Worm (Caenorhabditis elegans) whole organism, midembryonic: ENCODE measurements around the gene C49C3.7.

Experiments
- T22C8.4 ChIP-seq: fragments of 200-800 bp; sonication (Bioruptor generic); IDR thresholded peaks from 2 replicates; pipeline ENCODE4 v1.3.6; 2022; ENCODE audit warnings: missing genetic modification characterization, missing compliant biosample characterization
- cog-1 ChIP-seq: sonication (generic microtip); optimal IDR thresholded peaks from 2 replicates; lab custom pipeline; 2016; ENCODE audit warnings: missing genetic modification characterization, missing compliant biosample characterization
- flt-1 ChIP-seq: fragments of 200-800 bp; sonication (Bioruptor generic); IDR thresholded peaks from 2 replicates; pipeline ENCODE4 v1.3.6; 2022; ENCODE audit warnings: missing genetic modification characterization, missing compliant biosample characterization
- klf-2 ChIP-seq: fragments of 200-800 bp; sonication (Bioruptor generic); conservative IDR thresholded peaks from 2 replicates; pipeline ENCODE4 v1.3.6; 2022; ENCODE audit warnings: missing genetic modification reagents, missing genetic modification characterization, missing compliant biosample characterization
- med-1 ChIP-seq: sonication (generic microtip); optimal IDR thresholded peaks from 2 replicates; lab custom pipeline; 2017; ENCODE audit warnings: missing genetic modification characterization, mild to moderate bottlenecking, missing compliant biosample characterization, antibody characterized with exemption, missing genetic modification reagents; ENCODE audit not compliant: insufficient read depth
- ref-1 ChIP-seq: fragments of 200-800 bp; sonication (Bioruptor generic); conservative IDR thresholded peaks from 2 replicates; pipeline ENCODE4 v1.3.6; 2022; ENCODE audit warnings: missing genetic modification reagents, missing genetic modification characterization, missing compliant biosample characterization
- tab-1 ChIP-seq: fragments of 200-800 bp; sonication (Bioruptor generic); IDR thresholded peaks from 2 replicates; pipeline ENCODE4 v1.3.6; 2022; ENCODE audit warnings: missing genetic modification characterization, missing compliant biosample characterization
- ztf-23 ChIP-seq: fragments of 200-800 bp; sonication (Bioruptor generic); IDR thresholded peaks from 2 replicates; pipeline ENCODE4 v1.3.6; 2022; ENCODE audit warnings: missing genetic modification reagents, missing genetic modification characterization, missing compliant biosample characterization
- ztf-29 ChIP-seq: fragments of 200-800 bp; sonication (Bioruptor generic); IDR thresholded peaks from 2 replicates; pipeline ENCODE4 v1.3.6; 2022; ENCODE audit warnings: missing genetic modification reagents, missing genetic modification characterization, missing compliant biosample characterization

C49C3.7 gene

DNA sequence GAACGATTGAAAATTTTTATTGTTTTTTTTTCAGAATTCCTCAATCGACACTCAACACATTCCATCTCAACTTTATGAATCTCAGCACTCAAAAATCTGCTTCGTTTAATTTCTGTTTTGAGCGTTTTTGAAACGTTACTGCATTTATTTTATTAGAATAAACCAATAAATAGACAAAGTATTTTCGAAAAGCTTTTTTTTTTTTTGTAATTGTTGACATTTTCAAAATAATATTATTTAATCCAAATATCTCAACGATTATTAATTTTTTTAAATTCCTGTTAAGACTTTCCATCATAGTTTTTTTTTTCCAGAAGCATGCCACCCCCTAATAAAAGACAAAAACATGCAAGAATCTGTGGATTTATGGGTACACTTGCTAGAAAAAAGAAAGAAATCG, at the start of gene C49C3.7:
Gene C49C3.7, plus strand, starts transcription at position 301 of the 400 bp plus-strand sequence.
- no peak for TF ChIP-seq flt-1 (GFP tag; lab: Robert Waterston, UW)

DNA sequence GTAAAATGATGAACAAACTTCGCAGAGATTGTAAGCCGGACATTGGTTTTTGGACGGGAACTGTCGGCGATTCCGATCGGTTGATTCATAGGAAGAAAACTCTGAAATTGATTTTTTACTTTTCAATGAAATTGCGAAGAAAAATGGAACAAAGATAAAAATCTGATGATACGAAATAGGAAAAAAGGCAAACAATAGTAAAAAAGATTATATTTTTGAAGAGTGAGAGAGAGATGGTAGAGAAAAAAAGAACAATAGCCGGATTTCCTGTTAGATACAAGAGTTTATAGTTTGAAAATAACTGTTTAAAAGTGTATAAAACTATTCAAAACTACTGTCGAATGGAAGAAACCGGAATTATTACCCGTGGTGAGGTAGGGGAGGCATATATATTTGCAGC, 48.3 kb upstream of the C49C3.7 start, which contains the start of gene nra-1:
Gene nra-1, minus strand, starts transcription at position 101 of the 400 bp plus-strand sequence.
- TF ChIP-seq ztf-29 (GFP tag; lab: Robert Waterston, UW), result no peak
- no peak for TF ChIP-seq ref-1 (GFP tag; lab: Robert Waterston, UW)
- TF ChIP-seq klf-2, result no peak
- no peak for TF ChIP-seq flt-1 (GFP tag; lab: Robert Waterston, UW)
- no peak for TF ChIP-seq T22C8.4 (GFP tag; lab: Robert Waterston, UW)
- no peak for TF ChIP-seq tab-1 (GFP tag; lab: Robert Waterston, UW)
- no peak for TF ChIP-seq med-1 (GFP tag; lab: Kevin White, UChicago)
- TF ChIP-seq cog-1, result no peak
- TF ChIP-seq ztf-23, result no peak

DNA sequence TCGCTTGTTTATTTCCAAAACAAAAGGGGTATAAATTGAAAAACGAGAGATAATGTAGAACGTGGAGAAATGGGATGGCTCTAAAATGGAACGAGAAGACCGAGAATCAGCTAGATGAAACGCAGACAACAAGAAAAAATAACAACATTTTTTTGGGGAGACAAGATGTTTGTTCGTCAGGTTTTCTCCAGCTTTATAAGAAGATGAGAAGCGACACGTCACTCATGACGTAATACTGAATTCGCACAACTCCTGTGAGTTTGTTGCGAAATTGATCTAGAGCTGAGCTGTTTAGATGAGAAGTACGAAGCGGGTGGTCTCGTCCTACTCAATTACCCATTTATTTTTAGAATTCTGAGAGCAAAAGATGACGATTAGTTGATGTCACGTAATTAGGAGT, 47.1 kb upstream of the C49C3.7 start:
- TF ChIP-seq T22C8.4 (GFP tag; lab: Robert Waterston, UW) (no peak), ztf-23 (no peak), ref-1 (GFP tag; lab: Robert Waterston, UW) (no peak), cog-1 (no peak), klf-2 (no peak), tab-1 (GFP tag; lab: Robert Waterston, UW) (no peak), med-1 (GFP tag; lab: Kevin White, UChicago) (no peak), flt-1 (GFP tag; lab: Robert Waterston, UW) (no peak), ztf-29 (GFP tag; lab: Robert Waterston, UW) (no peak)

DNA sequence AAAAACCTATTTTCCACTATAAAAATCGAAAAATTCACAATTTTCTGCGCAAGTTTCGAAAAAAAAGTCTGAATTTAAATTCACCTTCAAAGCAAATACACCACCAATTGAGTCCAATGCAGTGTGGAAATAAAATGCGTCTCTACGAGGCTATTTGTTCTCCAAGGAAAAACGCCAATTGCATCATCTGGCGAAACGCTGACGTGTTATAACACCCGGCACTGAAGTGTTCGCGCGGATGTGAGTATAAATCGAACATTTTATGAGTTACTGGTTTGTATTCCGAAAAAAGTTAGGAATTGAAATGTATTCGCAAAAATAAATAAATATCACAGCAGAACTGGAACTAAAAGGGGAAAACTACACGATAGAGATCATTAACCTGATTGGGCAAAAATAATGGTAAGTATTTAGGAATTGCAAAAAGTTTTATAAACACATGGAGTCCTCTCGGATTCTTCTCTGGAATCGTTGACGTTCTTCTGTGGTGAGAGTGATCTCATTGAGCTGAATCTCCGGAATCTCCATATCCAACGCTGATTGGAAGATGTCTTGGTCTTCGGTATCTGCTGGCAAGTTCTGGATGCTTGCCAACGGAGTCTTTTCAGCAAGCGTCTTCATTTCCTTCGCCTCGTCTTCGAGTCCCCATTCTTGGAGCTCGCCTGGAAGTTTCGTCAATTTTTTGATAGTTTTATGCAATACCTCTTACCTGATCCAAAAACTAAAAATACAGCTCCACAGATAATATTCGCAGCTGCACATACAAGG, 44.3 kb upstream of the C49C3.7 start, which contains the start of gene zipt-7.1:
Gene zipt-7.1, minus strand, starts transcription at position 232 of the 768 bp plus-strand sequence.
- no peak for TF ChIP-seq ztf-23
- TF ChIP-seq cog-1, result no peak
- no peak for TF ChIP-seq ztf-29 (GFP tag; lab: Robert Waterston, UW)
- no peak for TF ChIP-seq ref-1 (GFP tag; lab: Robert Waterston, UW)
- TF ChIP-seq med-1 (GFP tag; lab: Kevin White, UChicago), result no peak
- TF ChIP-seq tab-1 (GFP tag; lab: Robert Waterston, UW), result no peak
- no peak for TF ChIP-seq T22C8.4 (GFP tag; lab: Robert Waterston, UW)
- TF ChIP-seq klf-2, result no peak
- TF ChIP-seq flt-1 (GFP tag; lab: Robert Waterston, UW), result no peak

DNA sequence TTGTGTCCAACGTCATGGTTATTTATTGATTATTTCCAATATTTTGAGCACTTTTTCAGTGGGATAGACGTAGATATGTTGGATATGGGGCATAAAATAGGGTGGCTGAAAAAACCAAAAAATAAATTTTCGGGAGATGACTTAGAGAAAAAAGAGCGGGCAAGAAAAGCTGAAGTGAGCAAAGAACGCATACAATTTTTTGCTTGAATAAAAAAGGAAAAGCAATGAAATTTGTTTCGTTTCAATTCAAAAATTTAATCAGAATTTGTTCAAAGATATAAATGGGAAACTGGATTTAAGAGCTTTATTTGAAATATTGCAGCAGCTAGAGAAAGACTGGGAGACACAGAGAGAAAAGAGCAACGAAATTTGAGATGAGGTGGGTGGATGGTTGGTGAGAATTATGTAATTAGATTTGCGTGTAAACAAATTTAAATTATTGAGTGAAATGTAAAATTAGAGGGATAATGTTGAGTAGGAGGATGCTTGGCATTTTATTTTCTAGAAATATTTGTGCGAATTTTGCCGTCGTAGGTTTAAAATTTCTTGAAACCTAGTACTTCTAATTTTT, 40.6 kb upstream of the C49C3.7 start, which contains the start of the genes T28F3.11 and slc-17.4:
Gene T28F3.11, minus strand, starts transcription at position 51 of the 571 bp plus-strand sequence.
Gene slc-17.4, minus strand, starts transcription at position 105 of the 571 bp plus-strand sequence.
- no peak for TF ChIP-seq klf-2
- TF ChIP-seq tab-1 (GFP tag; lab: Robert Waterston, UW), result no peak
- no peak for TF ChIP-seq ztf-23
- no peak for TF ChIP-seq ref-1 (GFP tag; lab: Robert Waterston, UW)
- TF ChIP-seq cog-1, result no peak
- no peak for TF ChIP-seq ztf-29 (GFP tag; lab: Robert Waterston, UW)
- no peak for TF ChIP-seq med-1 (GFP tag; lab: Kevin White, UChicago)
- no peak for TF ChIP-seq T22C8.4 (GFP tag; lab: Robert Waterston, UW)
- no peak for TF ChIP-seq flt-1 (GFP tag; lab: Robert Waterston, UW)

DNA sequence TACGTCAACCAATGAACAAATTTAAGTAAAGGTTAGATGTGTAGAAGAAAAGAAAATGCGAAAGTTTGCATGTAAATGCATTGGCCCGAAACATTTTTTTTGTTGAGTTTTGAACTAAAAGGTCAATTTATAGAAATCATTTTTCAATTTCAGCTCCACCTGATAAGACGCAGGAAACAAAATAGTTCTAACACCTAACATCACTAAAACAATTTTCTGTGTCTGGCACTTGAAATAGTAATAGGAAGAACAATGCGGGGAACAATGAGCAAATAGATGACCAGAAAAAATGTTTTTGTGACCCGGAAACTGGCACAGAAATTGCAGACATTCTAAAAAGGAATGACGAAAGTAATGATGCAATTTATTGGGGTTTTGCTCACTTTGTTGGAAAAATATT, 40.0 kb upstream of the C49C3.7 start:
- no peak for TF ChIP-seq ztf-23

DNA sequence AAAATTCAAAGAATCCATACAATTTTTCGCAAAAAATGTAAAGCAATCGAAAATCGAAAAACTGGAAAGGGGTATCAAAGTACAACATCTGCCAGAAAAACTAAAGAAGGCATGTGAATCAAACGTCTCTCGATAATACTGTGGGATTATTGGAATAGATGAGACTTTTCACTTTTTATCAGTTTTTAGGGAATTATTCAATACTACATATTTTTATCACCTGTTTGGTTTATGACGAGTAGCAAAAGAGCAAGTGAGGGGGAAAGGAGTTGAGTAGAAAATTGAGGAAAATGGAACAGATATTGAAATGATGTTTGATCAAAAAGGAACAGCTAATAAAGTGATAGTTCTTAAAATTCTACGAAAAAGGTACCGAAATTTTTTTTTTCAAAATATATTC, 39.3 kb upstream of the C49C3.7 start:
- TF ChIP-seq ztf-23, result no peak
- no peak for TF ChIP-seq tab-1 (GFP tag; lab: Robert Waterston, UW)
- no peak for TF ChIP-seq ztf-29 (GFP tag; lab: Robert Waterston, UW)

DNA sequence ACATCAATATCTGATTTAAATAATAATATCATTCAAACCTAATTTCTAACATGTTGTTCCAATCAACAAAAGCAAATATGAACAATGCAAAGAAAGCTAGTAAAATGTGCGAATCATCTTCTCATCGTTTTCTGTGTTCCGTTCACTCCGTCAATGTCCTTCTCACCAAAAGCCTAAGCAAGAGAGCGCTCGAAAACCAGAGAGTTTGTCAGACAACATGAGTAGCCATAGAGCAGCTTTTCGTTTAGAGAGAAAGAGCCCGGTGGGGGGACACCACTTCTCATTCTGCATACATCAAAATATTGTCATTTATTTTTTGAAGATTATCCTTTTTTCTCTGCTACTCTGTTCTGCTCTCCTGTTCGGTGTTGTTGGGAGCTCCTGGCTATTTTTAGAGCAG, 38.7 kb upstream of the C49C3.7 start:
- TF ChIP-seq cog-1 (no peak), ztf-23 (no peak), med-1 (GFP tag; lab: Kevin White, UChicago) (no peak), ref-1 (GFP tag; lab: Robert Waterston, UW) (no peak), T22C8.4 (GFP tag; lab: Robert Waterston, UW) (no peak), ztf-29 (GFP tag; lab: Robert Waterston, UW) (no peak), tab-1 (GFP tag; lab: Robert Waterston, UW) (no peak), klf-2 (no peak), flt-1 (GFP tag; lab: Robert Waterston, UW) (no peak)

DNA sequence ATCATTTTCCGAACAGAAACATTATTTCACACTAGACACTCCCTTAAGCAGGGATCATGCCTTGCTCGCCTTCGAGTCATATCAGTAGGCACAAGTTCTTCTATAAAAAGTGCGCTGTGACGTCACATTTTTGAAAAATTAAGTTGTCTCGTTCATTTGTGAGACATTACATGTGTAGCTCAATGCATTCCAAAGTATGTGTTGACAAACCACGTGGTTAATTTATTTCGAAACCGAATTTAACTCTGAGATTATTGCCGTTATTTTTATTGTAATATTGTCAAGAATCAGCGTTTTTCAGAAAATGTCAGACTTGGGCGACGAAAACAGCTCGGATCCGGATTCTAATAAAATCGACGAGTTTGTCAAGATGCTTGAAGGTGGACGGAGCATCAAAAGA, 37.9 kb upstream of the C49C3.7 start, which contains the start of gene T28F3.5:
Gene T28F3.5, plus strand, starts transcription at position 301 of the 400 bp plus-strand sequence.
- TF ChIP-seq ztf-23, result no peak
- no peak for TF ChIP-seq klf-2
- no peak for TF ChIP-seq ref-1 (GFP tag; lab: Robert Waterston, UW)
- no peak for TF ChIP-seq tab-1 (GFP tag; lab: Robert Waterston, UW)
- no peak for TF ChIP-seq T22C8.4 (GFP tag; lab: Robert Waterston, UW)
- TF ChIP-seq ztf-29 (GFP tag; lab: Robert Waterston, UW), result no peak
- no peak for TF ChIP-seq cog-1
- TF ChIP-seq med-1 (GFP tag; lab: Kevin White, UChicago), result no peak
- no peak for TF ChIP-seq flt-1 (GFP tag; lab: Robert Waterston, UW)

DNA sequence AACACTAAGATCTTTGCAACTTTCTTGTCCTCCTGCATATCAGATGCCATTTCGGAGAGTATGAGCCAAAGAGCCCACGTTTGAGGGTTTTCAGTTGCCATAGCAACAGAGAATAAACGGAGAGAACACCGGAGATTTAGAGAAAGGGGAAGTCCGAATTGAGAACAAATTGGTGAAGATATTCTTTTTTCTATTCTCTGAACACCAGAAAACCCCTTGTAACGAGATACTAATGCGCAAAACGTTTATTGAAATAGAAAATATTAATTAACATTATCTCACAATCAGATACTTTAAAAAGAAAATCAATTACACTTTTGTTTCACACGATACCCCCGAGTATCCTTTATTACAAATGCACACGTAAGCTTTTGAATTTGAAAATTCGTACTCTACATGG, 30.4 kb upstream of the C49C3.7 start, which contains the start of gene ifta-2:
Gene ifta-2, minus strand, starts transcription at position 101 of the 400 bp plus-strand sequence.
- TF ChIP-seq flt-1 (GFP tag; lab: Robert Waterston, UW), result no peak
- no peak for TF ChIP-seq med-1 (GFP tag; lab: Kevin White, UChicago)
- TF ChIP-seq cog-1, result no peak
- no peak for TF ChIP-seq ref-1 (GFP tag; lab: Robert Waterston, UW)
- no peak for TF ChIP-seq klf-2
- no peak for TF ChIP-seq ztf-23
- no peak for TF ChIP-seq T22C8.4 (GFP tag; lab: Robert Waterston, UW)
- TF ChIP-seq tab-1 (GFP tag; lab: Robert Waterston, UW), result no peak
- no peak for TF ChIP-seq ztf-29 (GFP tag; lab: Robert Waterston, UW)
